Worm (Caenorhabditis elegans): Measurements from ENCODE around the gene glt-6.

The glt-6 gene

ce11 chrIV:7507841-7508509 lies 4.6 kb downstream of the glt-6 start, which contains the start of the genes vdac-1 and R05G6.5 (continued):
- TF ChIP-seq nhr-47 (tag; optimal IDR thresholded peaks at IDR 0.05) (peak; percentile 83), ets-5 (GFP tag; IDR thresholded peaks at IDR 0.05) (no peak), egl-27 (tag; optimal IDR thresholded peaks at IDR 0.05) (peak in 1 of 2 experiments; percentile 33), lir-3 (tag; optimal IDR thresholded peaks at IDR 0.05; ENCODE audit: poor library complexity) (peak; percentile 7), rnt-1 (tag; optimal IDR thresholded peaks at IDR 0.05) (peak; percentile 79), lin-35 (GFP tag; optimal IDR thresholded peaks at IDR 0.05) (peak; percentile 94 to 97), hlh-17 (GFP tag; optimal IDR thresholded peaks at IDR 0.05; ENCODE audit: borderline replicate concordance) (no peak), isw-1 (GFP tag; IDR thresholded peaks at IDR 0.05) (peak; percentile 71), nhr-77 (tag; optimal IDR thresholded peaks at IDR 0.05) (peak; percentile 90), pag-3 (tag; optimal IDR thresholded peaks at IDR 0.05; ENCODE audit: borderline replicate concordance, insufficient read depth) (no peak), elt-3 (tag; optimal IDR thresholded peaks at IDR 0.05) (peak in 4 of 6 experiments; percentile 30 to 78 (median 46)), nhr-85 (tag) (peak; percentile 83), unc-86 (tag; optimal IDR thresholded peaks at IDR 0.05) (peak; percentile 56), elt-2 (tag; optimal IDR thresholded peaks at IDR 0.05) (peak; percentile 73), nhr-84 (tag; optimal IDR thresholded peaks at IDR 0.05) (no peak), lin-15B (tag; optimal IDR thresholded peaks at IDR 0.05) (peak; percentile 72), ceh-8 (GFP tag; optimal IDR thresholded peaks at IDR 0.05) (no peak), unc-62 (GFP tag; optimal IDR thresholded peaks at IDR 0.05) (no peak), snu-23 (GFP tag; optimal IDR thresholded peaks at IDR 0.05) (peak; percentile 93), unc-130 (tag; optimal IDR thresholded peaks at IDR 0.05) (peak; percentile 81), snpc-4 (tag; optimal IDR thresholded peaks at IDR 0.05) (peak; percentile 11), fkh-10 (GFP tag; optimal IDR thresholded peaks at IDR 0.05) (peak; percentile 28), ceh-88 (GFP tag; IDR thresholded peaks at IDR 0.05) (peak; percentile 49; the same call in 1 of the 2 replicates), nhr-76 (tag; optimal IDR thresholded peaks at IDR 0.05) (no peak), fkh-4 (tag; optimal IDR thresholded peaks at IDR 0.05; ENCODE audit: borderline replicate concordance) (no peak), fos-1 (tag; optimal IDR thresholded peaks at IDR 0.05) (peak; percentile 63), xbp-1 (tag; optimal IDR thresholded peaks at IDR 0.05) (peak; percentile 83), ztf-4 (tag; optimal IDR thresholded peaks at IDR 0.05) (peak; percentile 55), ceh-63 (GFP tag; optimal IDR thresholded peaks at IDR 0.05) (no peak), dpl-1 (GFP tag; optimal IDR thresholded peaks at IDR 0.05) (peak; percentile 89 to 92 (median 92)), jun-1 (tag; optimal IDR thresholded peaks at IDR 0.05) (peak; percentile 58), C34B4.2 (tag; optimal IDR thresholded peaks at IDR 0.05) (peak; percentile 87)

- TF ChIP-seq efl-1 (optimal IDR thresholded peaks at IDR 0.05) (peak; percentile 38 to 56), efl-1 (GFP tag; optimal IDR thresholded peaks at IDR 0.05 in 1 of 2) (peak; percentile 48 to 91), ceh-8 (GFP tag; optimal IDR thresholded peaks at IDR 0.05) (no peak), dpl-1 (GFP tag; optimal IDR thresholded peaks at IDR 0.05) (peak; percentile 18 to 51 (median 42)), lin-35 (GFP tag; optimal IDR thresholded peaks at IDR 0.05) (peak in 1 of 2 experiments; percentile 65), unc-130 (tag; optimal IDR thresholded peaks at IDR 0.05) (no peak), hlh-17 (GFP tag; optimal IDR thresholded peaks at IDR 0.05; ENCODE audit: borderline replicate concordance) (no peak), efl-3 (GFP tag; optimal IDR thresholded peaks at IDR 0.05) (no peak), mab-9 (GFP tag; IDR thresholded peaks at IDR 0.05) (no peak), blmp-1 (tag; optimal IDR thresholded peaks at IDR 0.05) (no peak), nhr-90 (tag; optimal IDR thresholded peaks at IDR 0.05; ENCODE audit: poor library complexity) (no peak), alr-1 (tag; optimal IDR thresholded peaks at IDR 0.05; ENCODE audit: borderline replicate concordance) (no peak), ceh-63 (GFP tag; optimal IDR thresholded peaks at IDR 0.05) (no peak), nhr-71 (tag; optimal IDR thresholded peaks at IDR 0.05) (no peak), F16B12.6 (tag; optimal IDR thresholded peaks at IDR 0.05) (no peak), lsy-2 (tag; optimal IDR thresholded peaks at IDR 0.05) (peak; percentile 51 to 87)
Measured at ce11 chrIV:7508850-7509249, 5.4 kb downstream of the glt-6 start.
